Worm (Caenorhabditis elegans) whole organism, L4 larva: ENCODE measurements around the gene B0546.5.
A peak's percentile ranks its signal among the peaks of the same experiment; 100 is the strongest.

Experiments used
- D1046.2 ChIP-seq: fragments of 200-800 bp; sonication (Bioruptor generic); IDR thresholded peaks from 2 replicates; pipeline ENCODE4 v1.3.6; 2022; ENCODE audit warnings: missing genetic modification characterization, missing compliant biosample characterization
- F26F4.8 ChIP-seq: fragments of 200-800 bp; sonication (Bioruptor generic); conservative IDR thresholded peaks from 2 replicates; pipeline ENCODE4 v1.3.6; 2022; ENCODE audit warnings: missing genetic modification characterization, missing compliant biosample characterization
- F44E2.7 ChIP-seq: fragments of 200-800 bp; sonication (Bioruptor generic); IDR thresholded peaks from 2 replicates; pipeline ENCODE4 v2.1.2; 2022; ENCODE audit warnings: missing genetic modification characterization, missing compliant biosample characterization
- T20F7.1 ChIP-seq: fragments of 200-800 bp; sonication (Bioruptor generic); optimal IDR thresholded peaks from 2 replicates; lab custom pipeline; 2018; ENCODE audit warnings: mild to moderate bottlenecking, missing genetic modification characterization, missing compliant biosample characterization
- T26A8.4 ChIP-seq: fragments of 200-800 bp; sonication (Bioruptor generic); IDR thresholded peaks from 2 replicates; pipeline ENCODE4 v1.3.6; 2022; ENCODE audit warnings: missing genetic modification characterization, missing compliant biosample characterization
- Y105C5A.15 ChIP-seq: fragments of 200-800 bp; sonication (Bioruptor generic); IDR thresholded peaks from 2 replicates; pipeline ENCODE4 v1.3.6; 2022; ENCODE audit warnings: missing genetic modification characterization, missing compliant biosample characterization
- Y48G9A.11 ChIP-seq: fragments of 200-800 bp; sonication (Bioruptor generic); IDR thresholded peaks from 2 replicates; pipeline ENCODE4 v1.3.6; 2022; ENCODE audit warnings: missing genetic modification reagents, missing genetic modification characterization, missing compliant biosample characterization
- ZK337.2 ChIP-seq: fragments of 200-800 bp; sonication (Bioruptor generic); IDR thresholded peaks from 2 replicates; pipeline ENCODE4 v1.3.6; 2022; ENCODE audit warnings: missing genetic modification reagents, missing genetic modification characterization, missing compliant biosample characterization
- aha-1 ChIP-seq: fragments of 150-350 bp; peaks from one replicate; lab custom pipeline; 2014; ENCODE audit warnings: missing biosample characterization, missing genetic modification characterization
- aly-2 ChIP-seq: sonication (generic microtip); optimal IDR thresholded peaks from 2 replicates; lab custom pipeline; 2018; ENCODE audit warnings: missing biosample characterization, missing genetic modification characterization
- ama-1 ChIP-seq: fragments of 150-350 bp; optimal IDR thresholded peaks from 2 replicates; lab custom pipeline; 2014; ENCODE audit warnings: inconsistent platforms, mixed read lengths
- ceh-20 ChIP-seq: fragments of 200-800 bp; sonication (Bioruptor generic); IDR thresholded peaks from 2 replicates; pipeline ENCODE4 v1.3.6; 2022; ENCODE audit warnings: missing genetic modification reagents, missing genetic modification characterization, missing compliant biosample characterization
- ceh-32 ChIP-seq: sonication (generic microtip); optimal IDR thresholded peaks from 2 replicates; lab custom pipeline; 2016; ENCODE audit warnings: mild to moderate bottlenecking, missing genetic modification characterization, missing compliant biosample characterization; ENCODE audit not compliant: poor library complexity
- ces-1 ChIP-seq: fragments of 150-350 bp; sonication (generic microtip); optimal IDR thresholded peaks from 4 replicates; lab custom pipeline; 2014; ENCODE audit warnings: missing biosample characterization, missing genetic modification reagents, missing genetic modification characterization
- cey-2 ChIP-seq: sonication (generic microtip); optimal IDR thresholded peaks from 3 replicates; lab custom pipeline; 2017; ENCODE audit warnings: missing genetic modification characterization, mild to moderate bottlenecking, missing compliant biosample characterization, antibody characterized with exemption, borderline replicate concordance; ENCODE audit not compliant: insufficient read depth
- ctbp-1 ChIP-seq: fragments of 200-800 bp; sonication (Bioruptor generic); IDR thresholded peaks from 2 replicates; pipeline ENCODE4 v1.3.6; 2022; ENCODE audit warnings: missing genetic modification reagents, missing genetic modification characterization, missing compliant biosample characterization
- daf-16 ChIP-seq, 3 experiments: sonication (generic microtip); optimal IDR thresholded peaks; 2 replicates each; lab custom pipeline; 2016 to 2017; ENCODE audit warnings: missing genetic modification characterization in 3 of 3, missing genetic modification reagents in 3 of 3, mild to moderate bottlenecking in 2 of 3, missing compliant biosample characterization in 2 of 3, missing biosample characterization in 1 of 3, moderate library complexity in 1 of 3
- dmd-6 ChIP-seq: fragments of 200-800 bp; sonication (Bioruptor generic); IDR thresholded peaks from 2 replicates; pipeline ENCODE4 v1.3.6; 2022; ENCODE audit warnings: missing genetic modification reagents, missing genetic modification characterization, missing compliant biosample characterization
- dmd-8 ChIP-seq: fragments of 200-800 bp; sonication (Bioruptor generic); IDR thresholded peaks from 2 replicates; pipeline ENCODE4 v1.3.6; 2022; ENCODE audit warnings: missing genetic modification characterization, missing compliant biosample characterization
- duxl-1 ChIP-seq: sonication (generic microtip); optimal IDR thresholded peaks from 2 replicates; lab custom pipeline; 2016; ENCODE audit warnings: mild to moderate bottlenecking, missing genetic modification characterization, moderate library complexity, missing compliant biosample characterization; ENCODE audit not compliant: poor library complexity
- dve-1 ChIP-seq: sonication (generic microtip); optimal IDR thresholded peaks from 2 replicates; lab custom pipeline; 2017; ENCODE audit warnings: antibody characterized with exemption, mild to moderate bottlenecking, missing genetic modification characterization, missing compliant biosample characterization; ENCODE audit not compliant: insufficient read depth
- hlh-30 ChIP-seq: sonication (generic microtip); optimal IDR thresholded peaks from 2 replicates; lab custom pipeline; 2017; ENCODE audit warnings: antibody characterized with exemption, mild to moderate bottlenecking, missing genetic modification characterization, missing compliant biosample characterization; ENCODE audit not compliant: insufficient read depth
- lim-7 ChIP-seq: fragments of 200-800 bp; sonication (Bioruptor generic); IDR thresholded peaks from 2 replicates; pipeline ENCODE4 v1.3.6; 2022; ENCODE audit warnings: missing genetic modification characterization, missing compliant biosample characterization
- lin-1 ChIP-seq: fragments of 200-800 bp; sonication (Bioruptor generic); IDR thresholded peaks from 2 replicates; pipeline ENCODE4 v1.3.6; 2022; ENCODE audit warnings: missing genetic modification reagents, missing genetic modification characterization, missing compliant biosample characterization
- lin-38 ChIP-seq: fragments of 200-800 bp; sonication (Bioruptor generic); IDR thresholded peaks from 2 replicates; pipeline ENCODE4 v1.3.6; 2022; ENCODE audit warnings: missing genetic modification reagents, missing genetic modification characterization, missing compliant biosample characterization
- lin-39 ChIP-seq: fragments of 150-350 bp; optimal IDR thresholded peaks from 2 replicates; lab custom pipeline; 2014; ENCODE audit warnings: missing biosample characterization, missing genetic modification reagents, missing genetic modification characterization
- lsy-2 ChIP-seq, 2 experiments: fragments of 150-350 bp in 1 of 2; sonication (generic microtip) in 1 of 2; optimal IDR thresholded peaks; 2 replicates each; lab custom pipeline; 2014 to 2017; ENCODE audit warnings: missing biosample characterization in 2 of 2, missing genetic modification characterization in 2 of 2
- mdt-29 ChIP-seq: fragments of 200-800 bp; sonication (Bioruptor generic); IDR thresholded peaks from 2 replicates; pipeline ENCODE4 v1.3.6; 2022; ENCODE audit warnings: missing genetic modification reagents, missing genetic modification characterization, missing compliant biosample characterization
- mes-2 ChIP-seq: sonication (generic microtip); optimal IDR thresholded peaks from 2 replicates; lab custom pipeline; 2016; ENCODE audit warnings: missing genotype, mild to moderate bottlenecking, missing genetic modification characterization, missing compliant biosample characterization; ENCODE audit not compliant: poor library complexity, severe bottlenecking
- nhr-11 ChIP-seq: fragments of 150-350 bp; optimal IDR thresholded peaks from 2 replicates; lab custom pipeline; 2014; ENCODE audit warnings: missing biosample characterization, missing genetic modification characterization
- nhr-111 ChIP-seq: fragments of 200-800 bp; sonication (Bioruptor generic); optimal IDR thresholded peaks from 2 replicates; lab custom pipeline; 2018; ENCODE audit warnings: mild to moderate bottlenecking, missing genetic modification characterization, missing compliant biosample characterization
- nhr-237 ChIP-seq: sonication (generic microtip); optimal IDR thresholded peaks from 2 replicates; lab custom pipeline; 2017; ENCODE audit warnings: missing biosample characterization, missing genetic modification characterization
- nhr-42 ChIP-seq: fragments of 200-800 bp; sonication (Bioruptor generic); IDR thresholded peaks from 2 replicates; pipeline ENCODE4 v1.3.6; 2022; ENCODE audit warnings: missing genetic modification characterization, missing compliant biosample characterization
- nhr-6 ChIP-seq: fragments of 150-350 bp; optimal IDR thresholded peaks from 2 replicates; lab custom pipeline; 2014; ENCODE audit warnings: missing biosample characterization, missing genetic modification characterization
- sdz-12 ChIP-seq: fragments of 200-800 bp; sonication (Bioruptor generic); optimal IDR thresholded peaks from 2 replicates; lab custom pipeline; 2018; ENCODE audit warnings: mild to moderate bottlenecking, missing genetic modification characterization, missing compliant biosample characterization
- snpc-4 ChIP-seq: fragments of 150-350 bp; optimal IDR thresholded peaks from 2 replicates; lab custom pipeline; 2014; ENCODE audit warnings: missing biosample characterization, missing genetic modification characterization
- spr-1 ChIP-seq: sonication (generic microtip); optimal IDR thresholded peaks from 2 replicates; lab custom pipeline; 2016; ENCODE audit warnings: mild to moderate bottlenecking, missing genetic modification characterization, missing compliant biosample characterization
- unc-62 ChIP-seq, 3 experiments: fragments of 150-350 bp in 1 of 3; sonication (generic microtip); optimal IDR thresholded peaks in 2 of 3; peaks in 1 of 3; 1 replicate in 1 of 3; 2 replicates in 2 of 3; lab custom pipeline; 2014 to 2017; ENCODE audit warnings: missing biosample characterization in 3 of 3, missing genetic modification characterization in 3 of 3, missing genetic modification reagents in 3 of 3, missing genotype in 1 of 3
- zag-1 ChIP-seq: fragments of 150-350 bp; optimal IDR thresholded peaks from 2 replicates; lab custom pipeline; 2014; ENCODE audit warnings: missing biosample characterization, missing genetic modification characterization
- zfp-2 ChIP-seq: sonication (generic microtip); optimal IDR thresholded peaks from 2 replicates; lab custom pipeline; 2016; ENCODE audit warnings: mild to moderate bottlenecking, missing genetic modification characterization, missing compliant biosample characterization
- zfp-3 ChIP-seq: fragments of 200-800 bp; sonication (Bioruptor generic); conservative IDR thresholded peaks from 2 replicates; pipeline ENCODE4 v1.3.6; 2022; ENCODE audit warnings: missing genetic modification reagents, missing genetic modification characterization, missing compliant biosample characterization
- zip-11 ChIP-seq: fragments of 200-800 bp; sonication (Bioruptor generic); IDR thresholded peaks from 2 replicates; pipeline ENCODE4 v1.3.6; 2022; ENCODE audit warnings: missing genetic modification characterization, missing compliant biosample characterization
- ztf-7 ChIP-seq: fragments of 150-350 bp; optimal IDR thresholded peaks from 2 replicates; lab custom pipeline; 2014; ENCODE audit warnings: missing biosample characterization, missing genetic modification characterization

The B0546.5 gene

DNA sequence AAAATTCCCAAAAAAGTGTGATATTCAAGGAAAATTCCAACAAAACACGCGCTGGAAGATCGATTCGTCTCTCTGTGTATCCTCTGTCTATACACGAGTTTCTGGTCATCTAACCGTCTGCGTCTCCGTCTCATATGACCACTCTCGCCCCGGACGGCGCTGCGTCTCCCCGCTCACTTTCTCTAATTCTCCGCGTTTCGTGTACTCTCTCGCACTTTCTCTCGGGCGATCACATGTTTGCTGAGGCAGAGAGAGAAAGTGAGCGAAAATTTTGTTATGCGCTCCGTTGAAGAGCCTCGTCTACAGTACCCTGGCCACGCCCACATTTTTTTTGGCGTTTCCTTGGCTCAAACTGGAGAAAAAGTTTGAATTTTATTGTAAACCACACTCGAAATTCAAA is 5.3 kb downstream of the B0546.5 start (continued):
- TF ChIP-seq ctbp-1 (GFP tag; lab: Robert Waterston, UW) = peak; percentile 82
- TF ChIP-seq ztf-7 = no peak
- no peak for TF ChIP-seq F26F4.8
- TF ChIP-seq zfp-2 (tag; lab: Kevin White, UChicago) = no peak
- TF ChIP-seq dmd-8 (GFP tag; lab: Robert Waterston, UW) = no peak
- TF ChIP-seq ceh-32 (tag; lab: Kevin White, UChicago) = no peak
- no peak for TF ChIP-seq F44E2.7 (GFP tag; lab: Robert Waterston, UW)
- peak; percentile 54; the same call in 1 of the 2 replicates for TF ChIP-seq ZK337.2
- TF ChIP-seq nhr-6 (tag; lab: Kevin White, UChicago) = peak; percentile 73
- no peak for TF ChIP-seq zip-11 (GFP tag; lab: Robert Waterston, UW)
- peak in 1 of 2 experiments; percentile 91 for TF ChIP-seq unc-62 (GFP tag; optimal IDR thresholded peaks at IDR 0.05 in 1 of 2; lab: Kevin White, UChicago)
- no peak for TF ChIP-seq unc-62 (tag; optimal IDR thresholded peaks at IDR 0.05; lab: Kevin White, UChicago)

DNA sequence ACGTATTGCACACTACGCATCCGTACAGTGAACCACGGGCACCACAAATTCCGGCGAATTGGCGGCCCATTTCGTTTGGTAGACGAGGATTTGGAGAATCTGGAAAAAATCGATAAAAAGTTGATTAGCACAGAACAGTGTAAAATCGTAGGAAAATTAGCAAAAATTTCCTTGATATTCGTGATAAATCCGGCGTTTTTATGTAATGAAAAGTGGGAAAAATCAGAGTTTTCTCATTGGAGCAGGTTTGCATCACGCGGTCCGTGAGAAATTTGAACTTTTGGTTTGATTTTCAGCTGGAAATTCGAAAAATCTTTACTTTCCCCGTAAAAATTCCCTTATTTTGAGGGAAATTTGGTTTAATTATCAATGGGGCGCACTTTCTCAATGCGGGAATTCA is 5.9 kb downstream of the B0546.5 start, which contains the start of gene B0546.4:
TSS of gene B0546.4 (minus strand) at position 101 of the 400 bp plus-strand sequence.
- TF ChIP-seq zfp-3 (GFP tag; lab: Robert Waterston, UW) (no peak), Y105C5A.15 (GFP tag; lab: Robert Waterston, UW) (no peak), lin-39 (no peak)

DNA sequence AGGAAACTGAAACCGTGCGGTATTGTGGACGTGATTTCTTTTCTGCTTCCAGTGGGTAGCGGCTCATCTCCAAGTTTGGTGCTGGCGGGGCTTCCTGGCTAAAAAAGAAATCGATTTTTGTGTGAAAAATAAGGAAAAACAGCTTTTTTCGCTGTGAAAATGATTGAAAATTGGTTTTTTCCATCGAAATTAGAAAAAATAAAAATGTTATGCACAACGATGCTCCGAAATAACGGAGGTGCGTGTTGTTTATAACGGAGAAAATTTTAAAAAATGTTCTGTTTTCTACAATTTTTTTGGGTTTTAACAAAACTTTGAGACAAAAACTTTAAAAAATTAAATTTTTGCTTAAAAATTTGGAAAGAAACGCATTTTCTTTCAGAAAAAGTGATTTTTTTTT is 6.7 kb downstream of the B0546.5 start:
- TF ChIP-seq aha-1 (tag; lab: Kevin White, UChicago) (peak; percentile 59), ctbp-1 (GFP tag; lab: Robert Waterston, UW) (no peak), T20F7.1 (peak; percentile 63), lsy-2 (tag; optimal IDR thresholded peaks at IDR 0.05; lab: Kevin White, UChicago) (peak in 1 of 2 experiments; percentile 5), Y48G9A.11 (GFP tag; lab: Robert Waterston, UW) (peak; percentile 54; the same call in 1 of the 2 replicates)

- TF ChIP-seq ama-1 (peak; percentile 58), mes-2 (no peak), nhr-111 (GFP tag; lab: Kevin White, UChicago) (no peak), duxl-1 (no peak), T26A8.4 (GFP tag; lab: Robert Waterston, UW) (peak; percentile 60; the same call in 1 of the 2 replicates), snpc-4 (tag; lab: Kevin White, UChicago) (no peak), dmd-6 (GFP tag; lab: Robert Waterston, UW) (no peak), aly-2 (tag; lab: Kevin White, UChicago) (no peak), lim-7 (GFP tag; lab: Robert Waterston, UW) (no peak), Y48G9A.11 (GFP tag; lab: Robert Waterston, UW) (peak; percentile 22; the same call in 1 of the 2 replicates), D1046.2 (GFP tag; lab: Robert Waterston, UW) (no peak), lsy-2 (tag; optimal IDR thresholded peaks at IDR 0.05; lab: Kevin White, UChicago) (peak in 1 of 2 experiments; percentile 18), ceh-20 (GFP tag; lab: Robert Waterston, UW) (no peak), lin-38 (GFP tag; lab: Robert Waterston, UW) (peak; percentile 43), lin-1 (GFP tag; lab: Robert Waterston, UW) (no peak), cey-2 (tag; lab: Kevin White, UChicago) (no peak), dve-1 (tag; lab: Kevin White, UChicago) (peak; percentile 27), nhr-11 (tag; lab: Kevin White, UChicago) (no peak), sdz-12 (GFP tag; lab: Kevin White, UChicago) (peak; percentile 43), T20F7.1 (peak; percentile 78), ces-1 (GFP tag; lab: Kevin White, UChicago) (no peak), daf-16 (GFP tag; optimal IDR thresholded peaks at IDR 0.05; lab: Kevin White, UChicago) (no peak), daf-16 (tag; optimal IDR thresholded peaks at IDR 0.05; lab: Kevin White, UChicago) (peak; percentile 6), nhr-42 (GFP tag; lab: Robert Waterston, UW) (no peak), zfp-3 (GFP tag; lab: Robert Waterston, UW) (0 out of 2 replicates have a peak, but pooled peaks have one; percentile 31), spr-1 (tag; lab: Kevin White, UChicago) (no peak), hlh-30 (tag; lab: Kevin White, UChicago) (no peak), nhr-237 (tag; lab: Kevin White, UChicago) (no peak), mdt-29 (no peak), zag-1 (tag; lab: Kevin White, UChicago) (no peak)
Measured at ce11 chrIV:3382338-3382907, 7.5 kb downstream of the B0546.5 start, which contains the start of gene B0546.3. TSS of gene B0546.3 (minus strand) at chrIV:3382841.
